Fruit fly (Drosophila melanogaster): ENCODE data around the gene CG42249.

CG42249 gene

dm6 chrX:11148272-11148835 lies 52.3 kb downstream of the CG42249 start, which contains the start of gene Ran (continued):
- TF ChIP-seq hbn (GFP tag; IDR thresholded peaks at IDR 0.05; ENCODE audit: partially characterized antibody), result 0 out of 2 replicates have a peak, but pooled peaks have one; percentile 23
- 0 out of 3 replicates have a peak, but pooled peaks have one; percentile 31 for TF ChIP-seq CG34224 (GFP tag; IDR thresholded peaks at IDR 0.05; ENCODE audit: partially characterized antibody)
- TF ChIP-seq trem (tag; optimal IDR thresholded peaks at IDR 0.05), result peak; percentile 25

dm6 chrX:11149201-11149600 lies 53.1 kb downstream of the CG42249 start, which contains the start of gene Lint-1:
Gene Lint-1, plus strand, starts transcription at chrX:11149323.
- TF ChIP-seq Rx (GFP tag; IDR thresholded peaks at IDR 0.05) (no peak), Atf-2 (GFP tag; optimal IDR thresholded peaks at IDR 0.05) (no peak), tio (GFP tag; optimal IDR thresholded peaks at IDR 0.05) (no peak), peb (GFP tag; IDR thresholded peaks at IDR 0.05) (no peak), Sry-δ (GFP tag; optimal IDR thresholded peaks at IDR 0.05) (peak; percentile 33), CG7745 (tag; optimal IDR thresholded peaks at IDR 0.05) (no peak), Six4 (GFP tag; optimal IDR thresholded peaks at IDR 0.05) (no peak), CG17385 (GFP tag; optimal IDR thresholded peaks at IDR 0.05) (no peak), CG6272 (GFP tag; IDR thresholded peaks at IDR 0.05) (no peak), BtbVII (GFP tag; optimal IDR thresholded peaks at IDR 0.05) (no peak), CG12769 (tag; optimal IDR thresholded peaks at IDR 0.05) (peak; percentile 0), CG31441 (GFP tag; IDR thresholded peaks at IDR 0.05) (no peak), CG2116 (GFP tag; optimal IDR thresholded peaks at IDR 0.05) (peak; percentile 72), HLH54F (GFP tag; optimal IDR thresholded peaks at IDR 0.05) (peak; percentile 23), Bgb (GFP tag; IDR thresholded peaks at IDR 0.05; ENCODE audit: partially characterized antibody) (no peak), ara (GFP tag; IDR thresholded peaks at IDR 0.05) (no peak), Doc2 (GFP tag; IDR thresholded peaks at IDR 0.05) (no peak), CG11560 (tag; IDR thresholded peaks at IDR 0.05) (no peak), CG1529 (GFP tag; optimal IDR thresholded peaks at IDR 0.05) (no peak), CG6813 (GFP tag; optimal IDR thresholded peaks at IDR 0.05) (no peak), eve (GFP tag; optimal IDR thresholded peaks at IDR 0.05) (no peak), Camta (GFP tag; optimal IDR thresholded peaks at IDR 0.05) (peak; percentile 26), ac (GFP tag; optimal IDR thresholded peaks at IDR 0.05) (no peak), CG12299 (tag; optimal IDR thresholded peaks at IDR 0.05) (no peak), grau (tag; optimal IDR thresholded peaks at IDR 0.05) (no peak), Antp (GFP tag; optimal IDR thresholded peaks at IDR 0.05) (peak; percentile 14), TFAM (GFP tag; optimal IDR thresholded peaks at IDR 0.05) (no peak), CG8281 (tag; optimal IDR thresholded peaks at IDR 0.05) (no peak), lmd (GFP tag; IDR thresholded peaks at IDR 0.05) (peak; percentile 20; the same call in 1 of the 2 replicates), NC2β (GFP tag; optimal IDR thresholded peaks at IDR 0.05) (no peak), CG4360 (GFP tag; IDR thresholded peaks at IDR 0.05) (no peak), Dfd (GFP tag; optimal IDR thresholded peaks at IDR 0.05) (no peak), slou (GFP tag; optimal IDR thresholded peaks at IDR 0.05) (no peak), HLH4C (GFP tag; IDR thresholded peaks at IDR 0.05; ENCODE audit: partially characterized antibody) (no peak), CG7271 (tag; optimal IDR thresholded peaks at IDR 0.05) (no peak), bigmax (GFP tag; optimal IDR thresholded peaks at IDR 0.05) (no peak), vnd (GFP tag; IDR thresholded peaks at IDR 0.05; ENCODE audit: partially characterized antibody) (no peak), luna (GFP tag; optimal IDR thresholded peaks at IDR 0.05) (no peak), lilli (GFP tag; optimal IDR thresholded peaks at IDR 0.05) (peak; percentile 48), tin (GFP tag; optimal IDR thresholded peaks at IDR 0.05) (no peak), CG15011 (GFP tag; optimal IDR thresholded peaks at IDR 0.05) (no peak), Fer3 (tag; optimal IDR thresholded peaks at IDR 0.05) (peak; percentile 2), phol (tag; optimal IDR thresholded peaks at IDR 0.05) (peak; percentile 11), tgo (GFP tag; IDR thresholded peaks at IDR 0.05) (no peak), Eip74EF (GFP tag; optimal IDR thresholded peaks at IDR 0.05) (no peak), CTCF (GFP tag; optimal IDR thresholded peaks at IDR 0.05) (no peak), Ets97D (GFP tag; optimal IDR thresholded peaks at IDR 0.05) (peak; percentile 15)

Data from whole organism, embryonic.